Worm (Caenorhabditis elegans) whole organism, late embryonic: ENCODE measurements around the gene tos-1.

Experiments used
- F13H6.1 ChIP-seq: sonication (generic microtip); optimal IDR thresholded peaks from 2 replicates; lab custom pipeline; 2016; ENCODE audit warnings: missing genetic modification characterization, missing compliant biosample characterization
- T23F11.4 ChIP-seq: fragments of 200-800 bp; sonication (Bioruptor generic); optimal IDR thresholded peaks from 2 replicates; lab custom pipeline; 2018; ENCODE audit warnings: mild to moderate bottlenecking, missing genetic modification characterization, missing compliant biosample characterization
- ahr-1 ChIP-seq: sonication (generic microtip); optimal IDR thresholded peaks from 2 replicates; lab custom pipeline; 2016; ENCODE audit warnings: missing genetic modification characterization, missing compliant biosample characterization
- ama-1 ChIP-seq: fragments of 150-350 bp; optimal IDR thresholded peaks from 2 replicates; lab custom pipeline; 2014
- ceh-18 ChIP-seq: sonication (generic microtip); optimal IDR thresholded peaks from 2 replicates; lab custom pipeline; 2016; ENCODE audit warnings: missing genetic modification characterization, missing compliant biosample characterization
- ceh-19 ChIP-seq: fragments of 200-800 bp; sonication (Bioruptor generic); optimal IDR thresholded peaks from 2 replicates; lab custom pipeline; 2018; ENCODE audit warnings: mild to moderate bottlenecking, missing genetic modification characterization, missing compliant biosample characterization
- ceh-22 ChIP-seq: sonication (generic microtip); optimal IDR thresholded peaks from 2 replicates; lab custom pipeline; 2017; ENCODE audit warnings: missing biosample characterization, missing genetic modification characterization
- ceh-30 ChIP-seq: fragments of 150-350 bp; optimal IDR thresholded peaks from 2 replicates; lab custom pipeline; 2014; ENCODE audit warnings: missing biosample characterization, missing genetic modification characterization
- ceh-34 ChIP-seq: sonication (generic microtip); optimal IDR thresholded peaks from 2 replicates; lab custom pipeline; 2016; ENCODE audit warnings: mild to moderate bottlenecking, missing genetic modification characterization, missing compliant biosample characterization
- ceh-45 ChIP-seq: fragments of 200-800 bp; sonication (Bioruptor generic); IDR thresholded peaks from 2 replicates; pipeline ENCODE4 v1.3.6; 2022; ENCODE audit warnings: missing genetic modification reagents, missing genetic modification characterization, missing compliant biosample characterization
- ceh-48 ChIP-seq: sonication (generic microtip); optimal IDR thresholded peaks from 2 replicates; lab custom pipeline; 2016; ENCODE audit warnings: missing genetic modification characterization, inconsistent platforms, missing compliant biosample characterization
- ceh-6 ChIP-seq: fragments of 200-800 bp; sonication (Bioruptor generic); optimal IDR thresholded peaks from 2 replicates; lab custom pipeline; 2018; ENCODE audit warnings: mild to moderate bottlenecking, missing genetic modification characterization, missing compliant biosample characterization
- ceh-9 ChIP-seq: sonication (generic microtip); optimal IDR thresholded peaks from 2 replicates; lab custom pipeline; 2016; ENCODE audit warnings: mild to moderate bottlenecking, missing genetic modification characterization, inconsistent platforms, missing compliant biosample characterization
- dmd-4 ChIP-seq: sonication (generic microtip); optimal IDR thresholded peaks from 2 replicates; lab custom pipeline; 2016; ENCODE audit warnings: borderline replicate concordance, missing genetic modification characterization, missing compliant biosample characterization
- elt-4 ChIP-seq: sonication (generic microtip); optimal IDR thresholded peaks from 2 replicates; lab custom pipeline; 2016; ENCODE audit warnings: missing genetic modification characterization, missing compliant biosample characterization
- eyg-1 ChIP-seq: sonication (generic microtip); optimal IDR thresholded peaks from 2 replicates; lab custom pipeline; 2016; ENCODE audit warnings: missing genotype, missing genetic modification characterization, missing compliant biosample characterization
- fkh-10 ChIP-seq: fragments of 150-350 bp; optimal IDR thresholded peaks from 2 replicates; lab custom pipeline; 2014; ENCODE audit warnings: missing biosample characterization, missing genetic modification reagents, missing genetic modification characterization
- gmeb-2 ChIP-seq: sonication (generic microtip); optimal IDR thresholded peaks from 2 replicates; lab custom pipeline; 2016; ENCODE audit warnings: missing genetic modification characterization, inconsistent platforms, missing compliant biosample characterization
- hlh-30 ChIP-seq: sonication (generic microtip); optimal IDR thresholded peaks from 2 replicates; lab custom pipeline; 2017; ENCODE audit warnings: antibody characterized with exemption, missing genetic modification characterization, missing compliant biosample characterization; ENCODE audit not compliant: insufficient read depth
- hlh-6 ChIP-seq: sonication (generic microtip); optimal IDR thresholded peaks from 2 replicates; lab custom pipeline; 2016; ENCODE audit warnings: missing genotype, missing genetic modification characterization, missing compliant biosample characterization
- lim-6 ChIP-seq: sonication (generic microtip); optimal IDR thresholded peaks from 2 replicates; lab custom pipeline; 2016; ENCODE audit warnings: missing genetic modification characterization, missing compliant biosample characterization
- madf-2 ChIP-seq: sonication (generic microtip); optimal IDR thresholded peaks from 2 replicates; lab custom pipeline; 2017; ENCODE audit warnings: missing genetic modification characterization, missing compliant biosample characterization
- odd-2 ChIP-seq: sonication (generic microtip); optimal IDR thresholded peaks from 2 replicates; lab custom pipeline; 2017; ENCODE audit warnings: antibody characterized with exemption, mild to moderate bottlenecking, missing genetic modification characterization, missing compliant biosample characterization
- pag-3 ChIP-seq: sonication (generic microtip); optimal IDR thresholded peaks from 2 replicates; lab custom pipeline; 2016; ENCODE audit warnings: missing compliant biosample characterization, missing genetic modification characterization, borderline replicate concordance
- pax-1 ChIP-seq: fragments of 150-350 bp; optimal IDR thresholded peaks from 2 replicates; lab custom pipeline; 2014; ENCODE audit warnings: missing biosample characterization, missing genetic modification characterization
- pha-4 ChIP-seq: fragments of 150-350 bp; optimal IDR thresholded peaks from 2 replicates; lab custom pipeline; 2018; ENCODE audit warnings: missing biosample characterization, missing genetic modification reagents, missing genetic modification characterization
- pqm-1 ChIP-seq: sonication (generic microtip); optimal IDR thresholded peaks from 2 replicates; lab custom pipeline; 2016; ENCODE audit warnings: missing genetic modification characterization, missing compliant biosample characterization
- ref-2 ChIP-seq: sonication (generic microtip); optimal IDR thresholded peaks from 2 replicates; lab custom pipeline; 2016; ENCODE audit warnings: missing genetic modification characterization, missing compliant biosample characterization
- sdc-2 ChIP-seq: sonication (generic microtip); optimal IDR thresholded peaks from 2 replicates; lab custom pipeline; 2016; ENCODE audit warnings: missing genotype, missing genetic modification characterization, missing compliant biosample characterization
- sox-2 ChIP-seq: fragments of 200-800 bp; sonication (Bioruptor generic); IDR thresholded peaks from 2 replicates; pipeline ENCODE4 v1.3.6; 2022; ENCODE audit warnings: missing genetic modification reagents, missing genetic modification characterization, missing compliant biosample characterization
- sox-4 ChIP-seq: sonication (generic microtip); optimal IDR thresholded peaks from 2 replicates; lab custom pipeline; 2017; ENCODE audit warnings: mild to moderate bottlenecking, missing genetic modification characterization, inconsistent platforms, missing compliant biosample characterization
- syd-9 ChIP-seq: sonication (generic microtip); optimal IDR thresholded peaks from 2 replicates; lab custom pipeline; 2016; ENCODE audit warnings: mild to moderate bottlenecking, missing genetic modification characterization, moderate library complexity, missing compliant biosample characterization
- tbx-2 ChIP-seq: sonication (generic microtip); optimal IDR thresholded peaks from 2 replicates; lab custom pipeline; 2016; ENCODE audit warnings: missing genetic modification characterization, missing compliant biosample characterization
- ttx-3 ChIP-seq: sonication (generic microtip); optimal IDR thresholded peaks from 2 replicates; lab custom pipeline; 2016; ENCODE audit warnings: missing genetic modification reagents, missing genetic modification characterization, missing compliant biosample characterization
- unc-42 ChIP-seq: sonication (generic microtip); optimal IDR thresholded peaks from 2 replicates; lab custom pipeline; 2016; ENCODE audit warnings: missing genotype, missing genetic modification characterization, missing compliant biosample characterization
- unc-86 ChIP-seq: sonication (generic microtip); optimal IDR thresholded peaks from 2 replicates; lab custom pipeline; 2016; ENCODE audit warnings: missing genetic modification characterization, missing compliant biosample characterization
- zip-5 ChIP-seq: sonication (generic microtip); optimal IDR thresholded peaks from 2 replicates; lab custom pipeline; 2016; ENCODE audit warnings: missing genetic modification characterization, missing compliant biosample characterization
- ztf-16 ChIP-seq: sonication (generic microtip); optimal IDR thresholded peaks from 2 replicates; lab custom pipeline; 2017; ENCODE audit warnings: missing genetic modification characterization, missing compliant biosample characterization

tos-1 gene

ce11 chrV:9384949-9385348 lies 40.9 kb upstream of the tos-1 start:
- TF ChIP-seq ama-1 (lab: Kevin White, UChicago), result no peak
- TF ChIP-seq zip-5 (tag; lab: Kevin White, UChicago), result no peak
- TF ChIP-seq sox-2 (GFP tag; lab: Robert Waterston, UW), result no peak
- no peak for TF ChIP-seq ceh-18 (tag; lab: Kevin White, UChicago)
- TF ChIP-seq dmd-4 (tag; lab: Kevin White, UChicago), result no peak
- TF ChIP-seq hlh-30, result no peak
- TF ChIP-seq hlh-6, result no peak
- no peak for TF ChIP-seq sdc-2
- TF ChIP-seq ref-2 (tag; lab: Kevin White, UChicago), result no peak
- no peak for TF ChIP-seq sox-4 (tag; lab: Kevin White, UChicago)
- TF ChIP-seq ceh-34 (tag; lab: Kevin White, UChicago), result no peak
- TF ChIP-seq lim-6, result no peak
- no peak for TF ChIP-seq ztf-16

- no peak for TF ChIP-seq ttx-3 (tag; lab: Kevin White, UChicago)
- TF ChIP-seq ceh-45 (GFP tag; lab: Robert Waterston, UW), result no peak
- no peak for TF ChIP-seq pag-3 (tag; lab: Kevin White, UChicago)
- TF ChIP-seq ahr-1 (tag; lab: Kevin White, UChicago), result no peak
- TF ChIP-seq ceh-30 (tag; lab: Kevin White, UChicago), result no peak
Observed at ce11 chrV:9384359-9384758, 40.4 kb upstream of the tos-1 start.

ce11 chrV:9382538-9383328 lies 38.7 kb upstream of the tos-1 start:
- TF ChIP-seq unc-42 (tag; lab: Kevin White, UChicago), result no peak
- no peak for TF ChIP-seq fkh-10 (GFP tag; lab: Kevin White, UChicago)
- TF ChIP-seq eyg-1 (tag; lab: Kevin White, UChicago), result no peak
- no peak for TF ChIP-seq madf-2 (tag; lab: Kevin White, UChicago)
- TF ChIP-seq ceh-22 (tag; lab: Kevin White, UChicago), result no peak
- TF ChIP-seq sox-4 (tag; lab: Kevin White, UChicago), result no peak
- no peak for TF ChIP-seq ceh-9 (tag; lab: Kevin White, UChicago)
- no peak for TF ChIP-seq ceh-19 (GFP tag; lab: Kevin White, UChicago)
- TF ChIP-seq lim-6, result no peak
- TF ChIP-seq tbx-2 (tag; lab: Kevin White, UChicago), result no peak
- no peak for TF ChIP-seq ceh-34 (tag; lab: Kevin White, UChicago)
- TF ChIP-seq syd-9 (tag; lab: Kevin White, UChicago), result no peak
- TF ChIP-seq ceh-48, result no peak
- no peak for TF ChIP-seq zip-5 (tag; lab: Kevin White, UChicago)
- TF ChIP-seq pax-1 (tag; lab: Kevin White, UChicago), result no peak
- no peak for TF ChIP-seq ceh-6
- TF ChIP-seq elt-4 (tag; lab: Kevin White, UChicago), result no peak
- no peak for TF ChIP-seq ceh-45 (GFP tag; lab: Robert Waterston, UW)
- TF ChIP-seq ttx-3 (tag; lab: Kevin White, UChicago), result no peak
- no peak for TF ChIP-seq pha-4 (tag; lab: Kevin White, UChicago)

- TF ChIP-seq T23F11.4 (GFP tag; lab: Kevin White, UChicago) (no peak), F13H6.1 (tag; lab: Kevin White, UChicago) (no peak), unc-86 (tag; lab: Kevin White, UChicago) (no peak), odd-2 (tag; lab: Kevin White, UChicago) (no peak), gmeb-2 (no peak), pqm-1 (no peak), elt-4 (tag; lab: Kevin White, UChicago) (no peak), ahr-1 (tag; lab: Kevin White, UChicago) (no peak), pag-3 (tag; lab: Kevin White, UChicago) (no peak)
- TF ChIP-seq, all 69 proteins: peak for 0
Observed at ce11 chrV:9381846-9382363, 37.9 kb upstream of the tos-1 start, which contains the start of gene E02C12.12. E02C12.12 (minus strand) TSS chrV:9382313.
